Fruit fly (Drosophila melanogaster) whole organism, prepupa: ENCODE results near the gene CG1299.

Source experiments
- CG10631 ChIP-seq: fragments of 200-800 bp; sonication (Bioruptor generic); optimal IDR thresholded peaks from 2 replicates; lab custom pipeline; 2016; ENCODE audit warnings: missing biosample characterization, missing genetic modification characterization
- CG10669 ChIP-seq: fragments of 200-800 bp; sonication (Bioruptor generic); optimal IDR thresholded peaks from 3 replicates; lab custom pipeline; 2018; ENCODE audit warnings: missing biosample characterization, mild to moderate bottlenecking, missing genetic modification characterization, moderate library complexity
- CG11294 ChIP-seq: fragments of 200-800 bp; sonication (Bioruptor generic); IDR thresholded peaks from 2 replicates; pipeline ENCODE4 v1.3.6; 2022; ENCODE audit warnings: missing biosample characterization, missing genetic modification characterization
- CG11762 ChIP-seq: fragments of 200-800 bp; sonication (Bioruptor generic); optimal IDR thresholded peaks from 3 replicates; lab custom pipeline; 2016; ENCODE audit warnings: missing biosample characterization, missing genetic modification characterization; ENCODE audit not compliant: insufficient read depth
- CG15336 ChIP-seq: fragments of 200-800 bp; sonication (Bioruptor generic); IDR thresholded peaks from 2 replicates; pipeline ENCODE4 v1.3.6; 2022; ENCODE audit warnings: missing biosample characterization, missing genetic modification characterization
- CG1621 ChIP-seq: fragments of 200-800 bp; sonication (Bioruptor generic); optimal IDR thresholded peaks from 3 replicates; lab custom pipeline; 2018; ENCODE audit warnings: missing biosample characterization, mild to moderate bottlenecking, missing genetic modification characterization
- CG16779 ChIP-seq: fragments of 200-800 bp; sonication (Bioruptor generic); optimal IDR thresholded peaks from 3 replicates; lab custom pipeline; 2017; ENCODE audit warnings: missing biosample characterization, mild to moderate bottlenecking, missing genetic modification characterization
- CG31627 ChIP-seq: fragments of 200-800 bp; sonication (Bioruptor generic); optimal IDR thresholded peaks from 3 replicates; lab custom pipeline; 2016; ENCODE audit warnings: missing biosample characterization, missing genetic modification characterization
- CG7368 ChIP-seq: fragments of 200-800 bp; sonication (Bioruptor generic); optimal IDR thresholded peaks from 3 replicates; lab custom pipeline; 2016; ENCODE audit warnings: missing biosample characterization, missing genetic modification characterization
- CG8119 ChIP-seq: fragments of 200-800 bp; sonication (Bioruptor generic); IDR thresholded peaks from 3 replicates; pipeline ENCODE4 v1.3.6; 2022; ENCODE audit warnings: missing biosample characterization, missing genetic modification characterization
- CG8319 ChIP-seq: fragments of 200-800 bp; sonication (Bioruptor generic); optimal IDR thresholded peaks from 3 replicates; lab custom pipeline; 2016; ENCODE audit warnings: missing biosample characterization, missing genetic modification characterization
- CG9139 ChIP-seq: fragments of 200-800 bp; sonication (Bioruptor generic); optimal IDR thresholded peaks from 3 replicates; lab custom pipeline; 2017; ENCODE audit warnings: missing biosample characterization, mild to moderate bottlenecking, missing genetic modification characterization
- Eip75B ChIP-seq: fragments of 200-800 bp; sonication (Bioruptor generic); optimal IDR thresholded peaks from 3 replicates; lab custom pipeline; 2016; ENCODE audit warnings: missing biosample characterization, missing genetic modification characterization
- Eip78C ChIP-seq: fragments of 200-800 bp; sonication (Bioruptor generic); peaks from one replicate; lab custom pipeline; 2016; ENCODE audit warnings: missing biosample characterization, missing genetic modification characterization
- Eip93F ChIP-seq: fragments of 200-800 bp; sonication (Bioruptor generic); optimal IDR thresholded peaks from 2 replicates; lab custom pipeline; 2016; ENCODE audit warnings: missing biosample characterization, mild to moderate bottlenecking, missing genetic modification characterization
- Ets21C ChIP-seq: fragments of 200-800 bp; sonication (Bioruptor generic); optimal IDR thresholded peaks from 3 replicates; lab custom pipeline; 2016; ENCODE audit warnings: missing biosample characterization, missing genetic modification characterization
- Hr39 ChIP-seq: fragments of 200-800 bp; sonication (Bioruptor generic); optimal IDR thresholded peaks from 2 replicates; lab custom pipeline; 2016; ENCODE audit warnings: missing biosample characterization, missing genetic modification characterization
- Hr4 ChIP-seq: fragments of 200-800 bp; sonication (Bioruptor generic); optimal IDR thresholded peaks from 3 replicates; lab custom pipeline; 2016; ENCODE audit warnings: missing biosample characterization, missing genetic modification characterization
- Lpt ChIP-seq: fragments of 200-800 bp; sonication (Bioruptor generic); optimal IDR thresholded peaks from 3 replicates; lab custom pipeline; 2016; ENCODE audit warnings: missing biosample characterization, missing genetic modification characterization
- Met ChIP-seq: fragments of 200-800 bp; sonication (Bioruptor generic); optimal IDR thresholded peaks from 3 replicates; lab custom pipeline; 2016; ENCODE audit warnings: missing biosample characterization, missing genetic modification characterization
- OdsH ChIP-seq: fragments of 200-800 bp; sonication (Bioruptor generic); optimal IDR thresholded peaks from 3 replicates; lab custom pipeline; 2016; ENCODE audit warnings: missing biosample characterization, missing genetic modification characterization
- Smox ChIP-seq: fragments of 200-800 bp; sonication (Bioruptor generic); optimal IDR thresholded peaks from 3 replicates; lab custom pipeline; 2016; ENCODE audit warnings: missing biosample characterization, missing genetic modification characterization
- Sox102F ChIP-seq: fragments of 200-800 bp; sonication (Bioruptor generic); optimal IDR thresholded peaks from 2 replicates; lab custom pipeline; 2016; ENCODE audit warnings: missing biosample characterization, mild to moderate bottlenecking, missing genetic modification characterization
- Sox15 ChIP-seq: fragments of 200-800 bp; sonication (Bioruptor generic); optimal IDR thresholded peaks from 3 replicates; lab custom pipeline; 2016; ENCODE audit warnings: missing biosample characterization, missing genetic modification characterization
- achi ChIP-seq: fragments of 200-800 bp; sonication (Bioruptor generic); optimal IDR thresholded peaks from 3 replicates; lab custom pipeline; 2016; ENCODE audit warnings: missing biosample characterization, missing genetic modification characterization
- acj6 ChIP-seq: fragments of 200-800 bp; sonication (Bioruptor generic); optimal IDR thresholded peaks from 3 replicates; lab custom pipeline; 2016; ENCODE audit warnings: missing biosample characterization, missing genetic modification characterization
- cyc ChIP-seq: fragments of 200-800 bp; sonication (Bioruptor generic); optimal IDR thresholded peaks from 3 replicates; lab custom pipeline; 2016; ENCODE audit warnings: missing biosample characterization, missing genetic modification characterization
- dac ChIP-seq: fragments of 200-800 bp; sonication (Bioruptor generic); optimal IDR thresholded peaks from 2 replicates; lab custom pipeline; 2017; ENCODE audit warnings: missing biosample characterization, mild to moderate bottlenecking, missing genetic modification characterization
- eg ChIP-seq: fragments of 200-800 bp; sonication (Bioruptor generic); IDR thresholded peaks from 3 replicates; pipeline ENCODE4 v1.3.6; 2022; ENCODE audit warnings: missing biosample characterization, missing genetic modification characterization
- esn ChIP-seq: fragments of 200-800 bp; sonication (Bioruptor generic); optimal IDR thresholded peaks from 2 replicates; lab custom pipeline; 2016; ENCODE audit warnings: missing biosample characterization, mild to moderate bottlenecking, missing genetic modification characterization, moderate library complexity
- fd85E ChIP-seq: fragments of 200-800 bp; sonication (Bioruptor generic); optimal IDR thresholded peaks from 3 replicates; lab custom pipeline; 2016; ENCODE audit warnings: missing biosample characterization, missing genetic modification characterization
- fkh ChIP-seq: fragments of 200-800 bp; sonication (Bioruptor generic); optimal IDR thresholded peaks from 3 replicates; lab custom pipeline; 2017; ENCODE audit warnings: missing biosample characterization, mild to moderate bottlenecking, missing genetic modification characterization, moderate library complexity
- net ChIP-seq: fragments of 200-800 bp; sonication (Bioruptor generic); optimal IDR thresholded peaks from 3 replicates; lab custom pipeline; 2016; ENCODE audit warnings: missing biosample characterization, missing genetic modification characterization
- pdm3 ChIP-seq: fragments of 200-800 bp; sonication (Bioruptor generic); optimal IDR thresholded peaks from 3 replicates; lab custom pipeline; 2016; ENCODE audit warnings: missing biosample characterization, missing genetic modification characterization
- salr ChIP-seq, 2 experiments: fragments of 200-800 bp; sonication (Bioruptor generic); optimal IDR thresholded peaks; 3 replicates each; lab custom pipeline; 2016 to 2018; ENCODE audit warnings: missing biosample characterization in 2 of 2, missing genetic modification characterization in 2 of 2, mild to moderate bottlenecking in 1 of 2
- svp ChIP-seq: fragments of 200-800 bp; sonication (Bioruptor generic); peaks from one replicate; lab custom pipeline; 2016; ENCODE audit warnings: missing biosample characterization, missing genetic modification characterization
- topi ChIP-seq: fragments of 200-800 bp; sonication (Bioruptor generic); optimal IDR thresholded peaks from 3 replicates; lab custom pipeline; 2016; ENCODE audit warnings: missing biosample characterization, missing genetic modification characterization

The CG1299 gene

DNA sequence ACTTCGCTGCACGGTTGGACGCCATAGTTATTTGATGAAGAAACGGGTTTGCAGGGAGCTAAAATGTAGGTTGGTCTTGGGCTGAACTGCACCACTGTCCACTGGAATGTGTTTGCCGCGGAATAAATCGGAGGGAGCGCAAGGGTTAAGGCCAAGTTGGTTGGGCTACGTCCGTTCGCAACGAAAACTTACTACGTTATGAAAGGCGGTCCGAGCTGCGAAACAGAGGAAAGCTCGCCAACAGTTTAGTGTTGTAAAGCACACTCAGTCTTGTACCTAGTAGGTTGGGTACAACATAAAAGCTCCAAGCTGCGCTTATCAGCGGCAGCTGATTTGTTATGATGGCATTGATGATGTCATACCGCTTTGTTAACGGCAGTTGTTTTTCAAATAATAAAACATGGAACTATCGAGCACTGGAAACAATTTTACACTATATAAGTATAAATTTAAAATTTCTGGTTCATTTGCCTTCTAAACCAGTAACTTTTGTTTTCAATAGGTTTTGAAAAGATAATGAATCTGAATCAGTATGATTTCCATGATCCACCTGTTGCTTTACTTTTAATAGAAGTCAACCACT, 26.2 kb upstream of the CG1299 start, which contains the start of gene Chd64 (continued):
- TF ChIP-seq Eip78C (GFP tag; lab: Kevin White, UChicago): peak; percentile 68
- no peak for TF ChIP-seq CG10669 (GFP tag; lab: Kevin White, UChicago)
- TF ChIP-seq acj6 (GFP tag; lab: Kevin White, UChicago): no peak
- TF ChIP-seq Lpt: peak; percentile 45
- TF ChIP-seq Ets21C (GFP tag; lab: Kevin White, UChicago): no peak
- TF ChIP-seq Met (GFP tag; lab: Kevin White, UChicago): no peak
- TF ChIP-seq svp (GFP tag; lab: Kevin White, UChicago): peak; percentile 86
- TF ChIP-seq OdsH (GFP tag; lab: Kevin White, UChicago): no peak
- no peak for TF ChIP-seq Smox (GFP tag; lab: Kevin White, UChicago)
- no peak for TF ChIP-seq pdm3
- TF ChIP-seq topi (GFP tag; lab: Kevin White, UChicago): peak; percentile 45
- TF ChIP-seq salr (GFP tag; optimal IDR thresholded peaks at IDR 0.05; lab: Kevin White, UChicago): no peak
- no peak for TF ChIP-seq dac (GFP tag; lab: Kevin White, UChicago)
- no peak for TF ChIP-seq CG9139 (GFP tag; lab: Kevin White, UChicago)
- TF ChIP-seq CG16779: peak; percentile 54
- no peak for TF ChIP-seq cyc (GFP tag; lab: Kevin White, UChicago)
- peak; percentile 21 for TF ChIP-seq CG7368
- TF ChIP-seq net (GFP tag; lab: Kevin White, UChicago): no peak

DNA sequence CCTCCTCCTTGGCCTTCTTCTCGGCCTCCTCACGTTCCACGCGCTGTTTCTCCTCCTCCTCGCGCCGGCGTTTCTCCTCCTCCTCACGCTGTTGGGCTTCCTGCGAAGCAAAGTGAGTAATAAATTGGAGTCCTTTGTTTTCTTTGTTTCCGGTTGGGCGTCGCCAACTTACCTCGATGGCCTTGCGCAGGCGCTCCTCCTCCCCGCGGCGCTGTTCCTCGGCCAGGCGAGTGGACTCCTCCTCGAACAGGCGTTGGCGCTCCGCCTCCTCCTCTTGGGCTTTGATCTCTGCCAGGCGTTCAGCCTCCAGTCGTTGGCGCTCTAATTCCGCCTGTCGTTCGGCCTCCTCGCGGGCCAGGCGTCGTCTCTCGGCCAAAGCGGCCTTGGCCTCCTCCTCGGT, 22.8 kb upstream of the CG1299 start:
- TF ChIP-seq CG9139 (GFP tag; lab: Kevin White, UChicago): no peak
- TF ChIP-seq CG11762: no peak
- TF ChIP-seq Hr39 (GFP tag; lab: Kevin White, UChicago): no peak
- no peak for TF ChIP-seq esn (GFP tag; lab: Kevin White, UChicago)
- TF ChIP-seq CG10631 (GFP tag; lab: Kevin White, UChicago): no peak
- no peak for TF ChIP-seq eg (GFP tag; lab: Robert Waterston, UW)
- TF ChIP-seq CG15336 (GFP tag; lab: Robert Waterston, UW): no peak
- TF ChIP-seq, all 60 proteins: peak for 0

DNA sequence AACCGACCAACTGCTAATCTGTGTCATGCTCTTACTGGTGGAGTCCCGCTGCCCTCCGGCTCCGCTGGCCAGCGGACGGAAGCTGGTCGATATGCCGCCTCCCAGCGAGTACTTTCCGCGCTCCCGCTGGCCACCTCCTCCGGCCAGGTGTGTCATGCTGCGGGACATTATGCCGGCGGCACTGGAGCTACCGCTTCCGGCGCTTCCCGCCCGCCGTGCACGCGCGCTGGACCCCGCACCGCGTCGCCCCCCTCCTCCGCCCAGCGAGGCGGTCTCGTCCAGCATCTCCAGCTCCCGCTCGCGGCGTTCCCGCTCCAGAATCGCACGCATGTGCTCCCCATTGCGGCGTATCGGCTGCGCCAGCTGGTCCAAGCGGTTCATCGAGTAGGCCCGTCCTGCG, 19.9 kb upstream of the CG1299 start:
- TF ChIP-seq Lpt (no peak), CG11762 (no peak), CG8119 (GFP tag; lab: Robert Waterston, UW) (no peak), pdm3 (no peak), Eip75B (no peak), CG7368 (no peak), Hr4 (GFP tag; lab: Kevin White, UChicago) (no peak), fd85E (GFP tag; lab: Kevin White, UChicago) (no peak), Sox102F (no peak), achi (GFP tag; lab: Kevin White, UChicago) (no peak), Eip93F (GFP tag; lab: Kevin White, UChicago) (no peak), dac (GFP tag; lab: Kevin White, UChicago) (no peak), Sox15 (GFP tag; lab: Kevin White, UChicago) (no peak), Hr39 (GFP tag; lab: Kevin White, UChicago) (no peak), CG8319 (GFP tag; lab: Kevin White, UChicago) (no peak), CG31627 (GFP tag; lab: Kevin White, UChicago) (no peak), CG11294 (GFP tag; lab: Robert Waterston, UW) (no peak)

- TF ChIP-seq fkh (GFP tag; lab: Kevin White, UChicago) (peak; percentile 61), svp (GFP tag; lab: Kevin White, UChicago) (peak; percentile 58), CG1621 (tag; lab: Kevin White, UChicago) (no peak), CG16779 (no peak), Met (GFP tag; lab: Kevin White, UChicago) (no peak)
Observed at dm6 chr3L:4130743-4131142, 17.8 kb upstream of the CG1299 start.
